Fruit fly (Drosophila melanogaster): ENCODE results near the gene CG13361.
A peak's percentile ranks its signal among the peaks of the same experiment; 100 is the strongest.

dm6 chrX:739621-740216 lies 13.7 kb downstream of the CG13361 start:
- TF ChIP-seq spab (GFP tag; optimal IDR thresholded peaks at IDR 0.05) (no peak), Eip93F (GFP tag; optimal IDR thresholded peaks at IDR 0.05) (no peak), Gug (GFP tag; IDR thresholded peaks at IDR 0.05) (no peak), CG6276 (GFP tag; optimal IDR thresholded peaks at IDR 0.05) (no peak), Hr4 (GFP tag; optimal IDR thresholded peaks at IDR 0.05) (no peak), Sox102F (GFP tag; optimal IDR thresholded peaks at IDR 0.05) (peak; percentile 60), Lpt (GFP tag; optimal IDR thresholded peaks at IDR 0.05) (peak; percentile 12), salr (GFP tag; optimal IDR thresholded peaks at IDR 0.05) (no peak), Eip78C (GFP tag) (peak; percentile 87), CG6163 (GFP tag; IDR thresholded peaks at IDR 0.05) (peak; percentile 67; the same call in 2 of the 3 replicates), svp (GFP tag) (peak; percentile 86)
